Fruit fly (Drosophila melanogaster) whole organism, embryonic: ENCODE results near the gene Idua.
A peak's percentile ranks its signal among the peaks of the same experiment; 100 is the strongest.

Experiments
- Atf6 ChIP-seq: fragments of 200-800 bp; sonication (Bioruptor generic); IDR thresholded peaks from 2 replicates; pipeline ENCODE4 v1.3.6; 2022; ENCODE audit warnings: missing biosample characterization, missing genetic modification characterization
- CG10267 ChIP-seq: fragments of 200-800 bp; sonication (Bioruptor generic); optimal IDR thresholded peaks from 2 replicates; lab custom pipeline; 2018; ENCODE audit warnings: missing biosample characterization, mild to moderate bottlenecking, missing genetic modification characterization, moderate library complexity
- CG12659 ChIP-seq: fragments of 200-800 bp; sonication (Bioruptor generic); optimal IDR thresholded peaks from 3 replicates; lab custom pipeline; 2017; ENCODE audit warnings: mild to moderate bottlenecking, missing biosample characterization, missing genetic modification reagents, missing genetic modification characterization
- CG13287 ChIP-seq: fragments of 200-800 bp; sonication (Bioruptor generic); IDR thresholded peaks from 2 replicates; pipeline ENCODE4 v1.3.6; 2022; ENCODE audit warnings: missing biosample characterization, missing genetic modification characterization; ENCODE audit not compliant: partially characterized antibody
- CG16815 ChIP-seq: fragments of 200-800 bp; sonication (Bioruptor generic); optimal IDR thresholded peaks from 3 replicates; lab custom pipeline; 2017; ENCODE audit warnings: missing biosample characterization, mild to moderate bottlenecking, missing genetic modification characterization
- CG17359 ChIP-seq: fragments of 200-800 bp; sonication (Bioruptor generic); optimal IDR thresholded peaks from 3 replicates; lab custom pipeline; 2018; ENCODE audit warnings: missing biosample characterization, mild to moderate bottlenecking, missing genetic modification characterization, moderate library complexity
- CG18764 ChIP-seq: fragments of 200-800 bp; sonication (Bioruptor generic); optimal IDR thresholded peaks from 3 replicates; lab custom pipeline; 2016; ENCODE audit warnings: missing biosample characterization, missing genetic modification characterization
- CG30020 ChIP-seq: fragments of 200-800 bp; optimal IDR thresholded peaks from 2 replicates; lab custom pipeline; 2019; ENCODE audit warnings: missing biosample characterization, mild to moderate bottlenecking, missing genetic modification characterization, moderate library complexity
- CG32767 ChIP-seq: fragments of 200-800 bp; sonication (Bioruptor generic); IDR thresholded peaks from 2 replicates; pipeline ENCODE4 v1.3.6; 2022; ENCODE audit warnings: missing biosample characterization, missing genetic modification characterization
- CG32772 ChIP-seq: fragments of 200-800 bp; sonication (Bioruptor generic); IDR thresholded peaks from 2 replicates; pipeline ENCODE4 v1.3.6; 2022; ENCODE audit warnings: missing biosample characterization, missing genetic modification characterization
- CG3281 ChIP-seq: fragments of 200-800 bp; sonication (Bioruptor generic); optimal IDR thresholded peaks from 3 replicates; lab custom pipeline; 2017; ENCODE audit warnings: missing biosample characterization, mild to moderate bottlenecking, missing genetic modification characterization
- CG34224 ChIP-seq: fragments of 200-800 bp; sonication (Bioruptor generic); IDR thresholded peaks from 3 replicates; pipeline ENCODE4 v1.3.6; 2022; ENCODE audit warnings: missing biosample characterization, missing genetic modification characterization; ENCODE audit not compliant: partially characterized antibody
- CG34422 ChIP-seq: fragments of 200-800 bp; sonication (Bioruptor generic); IDR thresholded peaks from 3 replicates; pipeline ENCODE4 v1.3.6; 2022; ENCODE audit warnings: missing biosample characterization, missing genetic modification characterization
- CG7839 ChIP-seq: fragments of 200-800 bp; sonication (Bioruptor generic); optimal IDR thresholded peaks from 3 replicates; lab custom pipeline; 2018; ENCODE audit warnings: missing biosample characterization, mild to moderate bottlenecking, missing genetic modification characterization, moderate library complexity
- CG7928 ChIP-seq: fragments of 200-800 bp; sonication (Bioruptor generic); optimal IDR thresholded peaks from 2 replicates; lab custom pipeline; 2017; ENCODE audit warnings: missing biosample characterization, mild to moderate bottlenecking, missing genetic modification characterization
- CHES-1-like ChIP-seq: fragments of 200-800 bp; sonication (Bioruptor generic); optimal IDR thresholded peaks from 2 replicates; lab custom pipeline; 2016; ENCODE audit warnings: missing biosample characterization, missing genetic modification characterization
- Dbx ChIP-seq: fragments of 200-800 bp; sonication (Bioruptor generic); IDR thresholded peaks from 3 replicates; pipeline ENCODE4 v1.3.6; 2022; ENCODE audit warnings: missing biosample characterization, missing genetic modification characterization
- Ets97D ChIP-seq: fragments of 200-800 bp; sonication (Bioruptor generic); optimal IDR thresholded peaks from 3 replicates; lab custom pipeline; 2016; ENCODE audit warnings: missing biosample characterization, missing genetic modification characterization
- Gsc ChIP-seq: fragments of 200-800 bp; sonication (Bioruptor generic); IDR thresholded peaks from 2 replicates; pipeline ENCODE4 v1.3.6; 2022; ENCODE audit warnings: missing biosample characterization, missing genetic modification characterization
- HLH4C ChIP-seq: fragments of 200-800 bp; sonication (Bioruptor generic); IDR thresholded peaks from 3 replicates; pipeline ENCODE4 v1.3.6; 2022; ENCODE audit warnings: missing biosample characterization, missing genetic modification characterization; ENCODE audit not compliant: partially characterized antibody
- HmgZ ChIP-seq: fragments of 200-800 bp; sonication (Bioruptor generic); optimal IDR thresholded peaks from 2 replicates; lab custom pipeline; 2018; ENCODE audit warnings: missing biosample characterization, mild to moderate bottlenecking, missing genetic modification characterization
- MESR4 ChIP-seq: fragments of 200-800 bp; sonication (Bioruptor generic); optimal IDR thresholded peaks from 2 replicates; lab custom pipeline; 2018; ENCODE audit warnings: missing biosample characterization, mild to moderate bottlenecking, missing genetic modification characterization, moderate library complexity
- NFAT ChIP-seq: fragments of 200-800 bp; sonication (Bioruptor generic); IDR thresholded peaks from 2 replicates; pipeline ENCODE4 v1.3.6; 2022; ENCODE audit warnings: missing biosample characterization, missing genetic modification characterization
- Oaz ChIP-seq: fragments of 200-800 bp; sonication (Bioruptor generic); IDR thresholded peaks from 2 replicates; pipeline ENCODE4 v1.3.6; 2022; ENCODE audit warnings: missing biosample characterization, missing genetic modification characterization
- Rfx ChIP-seq: fragments of 200-800 bp; sonication (Bioruptor generic); IDR thresholded peaks from 2 replicates; pipeline ENCODE4 v1.3.6; 2022; ENCODE audit warnings: missing biosample characterization, missing genetic modification characterization
- Xrp1 ChIP-seq: fragments of 200-800 bp; sonication (Bioruptor generic); IDR thresholded peaks from 2 replicates; pipeline ENCODE4 v1.3.6; 2022; ENCODE audit warnings: missing biosample characterization, missing genetic modification characterization
- ash1 ChIP-seq: fragments of 200-800 bp; sonication (Bioruptor generic); optimal IDR thresholded peaks from 2 replicates; lab custom pipeline; 2018; ENCODE audit warnings: missing biosample characterization, mild to moderate bottlenecking, missing genetic modification characterization
- az2 ChIP-seq: fragments of 200-800 bp; sonication (Bioruptor generic); optimal IDR thresholded peaks from 3 replicates; lab custom pipeline; 2016; ENCODE audit warnings: missing biosample characterization, missing genetic modification characterization
- bbx ChIP-seq: fragments of 200-800 bp; sonication (Bioruptor generic); IDR thresholded peaks from 2 replicates; pipeline ENCODE4 v1.3.6; 2022; ENCODE audit warnings: missing biosample characterization, missing genetic modification characterization; ENCODE audit not compliant: partially characterized antibody
- croc ChIP-seq: fragments of 200-800 bp; sonication (Bioruptor generic); conservative IDR thresholded peaks from 3 replicates; pipeline ENCODE4 v1.3.6; 2022; ENCODE audit warnings: missing biosample characterization, missing genetic modification characterization
- emc ChIP-seq: fragments of 200-800 bp; sonication (Bioruptor generic); optimal IDR thresholded peaks from 2 replicates; lab custom pipeline; 2016; ENCODE audit warnings: missing biosample characterization, missing genetic modification characterization
- ftz-f1 ChIP-seq: fragments of 200-800 bp; sonication (Bioruptor generic); optimal IDR thresholded peaks from 2 replicates; lab custom pipeline; 2016; ENCODE audit warnings: missing biosample characterization, missing genetic modification characterization
- insv ChIP-seq, 2 experiments: fragments of 200-800 bp; sonication (Bioruptor generic); optimal IDR thresholded peaks; 3 replicates each; lab custom pipeline; 2016 to 2018; ENCODE audit warnings: missing biosample characterization in 2 of 2, missing genetic modification characterization in 2 of 2
- jigr1 ChIP-seq: fragments of 200-800 bp; sonication (Bioruptor generic); IDR thresholded peaks from 3 replicates; pipeline ENCODE4 v1.3.6; 2022; ENCODE audit warnings: missing biosample characterization, missing genetic modification characterization
- jing ChIP-seq: fragments of 200-800 bp; sonication (Bioruptor generic); optimal IDR thresholded peaks from 2 replicates; lab custom pipeline; 2018; ENCODE audit warnings: missing biosample characterization, mild to moderate bottlenecking, missing genetic modification characterization
- ken ChIP-seq: fragments of 200-800 bp; sonication (Bioruptor generic); IDR thresholded peaks from 3 replicates; pipeline ENCODE4 v1.3.6; 2022; ENCODE audit warnings: missing biosample characterization, missing genetic modification characterization
- klu ChIP-seq: fragments of 200-800 bp; sonication (Bioruptor generic); IDR thresholded peaks from 2 replicates; pipeline ENCODE4 v1.3.6; 2022; ENCODE audit warnings: missing biosample characterization, missing genetic modification characterization
- onecut ChIP-seq: fragments of 200-800 bp; sonication (Bioruptor generic); IDR thresholded peaks from 2 replicates; pipeline ENCODE4 v1.3.6; 2022; ENCODE audit warnings: missing biosample characterization, missing genetic modification characterization
- pfk ChIP-seq: fragments of 200-800 bp; sonication (Bioruptor generic); optimal IDR thresholded peaks from 2 replicates; lab custom pipeline; 2018; ENCODE audit warnings: missing biosample characterization, mild to moderate bottlenecking, missing genetic modification characterization, moderate library complexity
- pzg ChIP-seq: fragments of 200-800 bp; sonication (Bioruptor generic); optimal IDR thresholded peaks from 3 replicates; lab custom pipeline; 2018; ENCODE audit warnings: missing biosample characterization, mild to moderate bottlenecking, missing genetic modification characterization, moderate library complexity
- rib ChIP-seq: fragments of 200-800 bp; sonication (Bioruptor generic); IDR thresholded peaks from 2 replicates; pipeline ENCODE4 v1.3.6; 2022; ENCODE audit warnings: missing biosample characterization, missing genetic modification characterization
- salm ChIP-seq: fragments of 200-800 bp; sonication (Bioruptor generic); optimal IDR thresholded peaks from 2 replicates; lab custom pipeline; 2018; ENCODE audit warnings: missing biosample characterization, mild to moderate bottlenecking, missing genetic modification characterization
- sob ChIP-seq: fragments of 200-800 bp; sonication (Bioruptor generic); IDR thresholded peaks from 2 replicates; pipeline ENCODE4 v1.3.6; 2022; ENCODE audit warnings: missing biosample characterization, missing genetic modification characterization
- stwl ChIP-seq: fragments of 200-800 bp; sonication (Bioruptor generic); optimal IDR thresholded peaks from 3 replicates; lab custom pipeline; 2018; ENCODE audit warnings: missing biosample characterization, mild to moderate bottlenecking, missing genetic modification characterization, moderate library complexity
- tna ChIP-seq: fragments of 200-800 bp; sonication (Bioruptor generic); IDR thresholded peaks from 2 replicates; pipeline ENCODE4 v1.3.6; 2022; ENCODE audit warnings: missing biosample characterization, missing genetic modification characterization; ENCODE audit not compliant: partially characterized antibody
- trem ChIP-seq: fragments of 200-800 bp; optimal IDR thresholded peaks from 3 replicates; lab custom pipeline; 2019; ENCODE audit warnings: missing biosample characterization, mild to moderate bottlenecking, missing genetic modification characterization, moderate library complexity
- tx ChIP-seq: fragments of 200-800 bp; sonication (Bioruptor generic); optimal IDR thresholded peaks from 2 replicates; lab custom pipeline; 2016; ENCODE audit warnings: missing biosample characterization, missing genetic modification characterization
- unc-4 ChIP-seq: fragments of 200-800 bp; sonication (Bioruptor generic); IDR thresholded peaks from 2 replicates; pipeline ENCODE4 v1.3.6; 2022; ENCODE audit warnings: missing biosample characterization, missing genetic modification characterization; ENCODE audit not compliant: partially characterized antibody
- vnd ChIP-seq: fragments of 200-800 bp; sonication (Bioruptor generic); IDR thresholded peaks from 3 replicates; pipeline ENCODE4 v1.3.6; 2022; ENCODE audit warnings: missing biosample characterization, missing genetic modification characterization; ENCODE audit not compliant: partially characterized antibody

Idua gene

DNA sequence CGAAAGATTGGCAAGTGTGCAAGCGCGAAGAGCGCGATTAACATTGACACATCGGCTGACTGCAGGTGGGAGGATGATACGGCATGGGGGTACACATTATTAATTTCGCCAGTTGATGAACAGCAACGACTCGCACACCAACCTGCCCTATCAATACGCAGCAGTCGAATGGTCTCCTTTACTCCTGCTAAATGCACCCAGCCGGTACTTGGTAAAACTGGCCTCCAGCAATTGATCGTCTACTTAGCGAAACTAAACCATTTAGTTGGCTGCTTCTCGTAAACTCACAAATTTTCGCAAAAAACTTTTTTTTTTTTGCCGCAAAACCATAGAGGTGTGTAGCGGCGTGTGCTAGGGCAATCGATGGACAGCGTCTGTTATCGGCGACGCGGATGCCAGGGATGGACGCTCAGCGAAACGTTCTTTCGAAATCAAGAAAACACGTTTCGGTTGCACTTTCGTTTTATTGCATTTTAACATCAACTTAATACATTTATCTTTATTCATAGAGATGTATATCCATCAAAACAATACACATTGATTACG is 12.3 kb downstream of the Idua start, which contains the start of gene Ge-1 (continued):
- TF ChIP-seq tx (GFP tag; lab: Kevin White, UChicago), result no peak
- TF ChIP-seq CG3281 (GFP tag; lab: Kevin White, UChicago), result no peak
- peak; percentile 49; the same call in 1 of the 2 replicates for TF ChIP-seq Rfx (GFP tag; lab: Robert Waterston, UW)
- TF ChIP-seq CG34224, result peak; percentile 36
- no peak for TF ChIP-seq CG16815 (GFP tag; lab: Kevin White, UChicago)
- no peak for TF ChIP-seq sob (GFP tag; lab: Robert Waterston, UW)
- TF ChIP-seq HLH4C (GFP tag; lab: Robert Waterston, UW), result peak; percentile 48; the same call in 2 of the 3 replicates
- peak; percentile 2 for TF ChIP-seq CG18764 (GFP tag; lab: Kevin White, UChicago)
- TF ChIP-seq rib (GFP tag; lab: Robert Waterston, UW), result peak; percentile 90
- peak; percentile 47 for TF ChIP-seq trem
- TF ChIP-seq salm, result no peak
- peak; percentile 43; the same call in 1 of the 3 replicates for TF ChIP-seq vnd (GFP tag; lab: Robert Waterston, UW)
- peak; percentile 38; the same call in 1 of the 2 replicates for TF ChIP-seq Xrp1 (GFP tag; lab: Robert Waterston, UW)
- TF ChIP-seq Gsc, result no peak
- TF ChIP-seq tna (GFP tag; lab: Robert Waterston, UW), result 0 out of 2 replicates have a peak, but pooled peaks have one; percentile 20
- TF ChIP-seq Dbx, result peak; percentile 59; the same call in 1 of the 3 replicates
- peak; percentile 35; the same call in 1 of the 2 replicates for TF ChIP-seq onecut (GFP tag; lab: Robert Waterston, UW)
- peak; percentile 18 for TF ChIP-seq CG12659 (GFP tag; lab: Kevin White, UChicago)
- TF ChIP-seq CG30020 (tag; lab: Kevin White, UChicago), result peak; percentile 46
- TF ChIP-seq Oaz (GFP tag; lab: Robert Waterston, UW), result no peak
- peak; percentile 29 for TF ChIP-seq MESR4 (GFP tag; lab: Kevin White, UChicago)
- peak; percentile 69 for TF ChIP-seq CG13287
- no peak for TF ChIP-seq ken (GFP tag; lab: Robert Waterston, UW)
- no peak for TF ChIP-seq croc (GFP tag; lab: Robert Waterston, UW)
- peak; percentile 26 for TF ChIP-seq Ets97D (GFP tag; lab: Kevin White, UChicago)
- no peak for TF ChIP-seq emc (GFP tag; lab: Kevin White, UChicago)
- TF ChIP-seq HmgZ, result peak; percentile 38
- peak; percentile 53; the same call in 1 of the 2 replicates for TF ChIP-seq bbx (GFP tag; lab: Robert Waterston, UW)
- peak; percentile 53 for TF ChIP-seq pzg (GFP tag; lab: Kevin White, UChicago)
- no peak for TF ChIP-seq az2
- 0 out of 2 replicates have a peak, but pooled peaks have one; percentile 9 for TF ChIP-seq Atf6
- TF ChIP-seq unc-4 (GFP tag; lab: Robert Waterston, UW), result peak; percentile 49; the same call in 1 of the 2 replicates
- TF ChIP-seq jigr1 (GFP tag; lab: Robert Waterston, UW), result no peak
- TF ChIP-seq NFAT (GFP tag; lab: Robert Waterston, UW), result 0 out of 2 replicates have a peak, but pooled peaks have one; percentile 28
- TF ChIP-seq pfk, result peak; percentile 30
- no peak for TF ChIP-seq CG7839
- TF ChIP-seq ash1 (GFP tag; lab: Kevin White, UChicago), result no peak
- TF ChIP-seq CHES-1-like (GFP tag; lab: Kevin White, UChicago), result peak; percentile 29
- TF ChIP-seq CG17359 (tag; lab: Kevin White, UChicago), result peak; percentile 40
- peak; percentile 84; the same call in 2 of the 3 replicates for TF ChIP-seq CG34422 (GFP tag; lab: Robert Waterston, UW)
- no peak for TF ChIP-seq CG32767 (GFP tag; lab: Robert Waterston, UW)
- peak; percentile 45 for TF ChIP-seq stwl (tag; lab: Kevin White, UChicago)
- peak; percentile 95 for TF ChIP-seq CG7928 (GFP tag; lab: Kevin White, UChicago)
- TF ChIP-seq klu (GFP tag; lab: Robert Waterston, UW), result no peak
- TF ChIP-seq jing (GFP tag; lab: Kevin White, UChicago), result no peak
- TF ChIP-seq insv (GFP tag; optimal IDR thresholded peaks at IDR 0.05; lab: Kevin White, UChicago), result no peak
- TF ChIP-seq CG32772 (GFP tag; lab: Robert Waterston, UW), result peak; percentile 79
- TF ChIP-seq CG10267 (tag; lab: Kevin White, UChicago), result peak; percentile 15
- peak; percentile 3 for TF ChIP-seq ftz-f1 (GFP tag; lab: Kevin White, UChicago)
